Worm (Caenorhabditis elegans) whole organism, early embryonic: ENCODE measurements around the gene T24E12.13.
"Not testable (repeated sequence)": the region's sequence is repeated elsewhere in the genome, so short reads cannot be mapped to it uniquely, and the experiment has no call there.

ENCODE experiments used
- B0310.2 ChIP-seq: sonication (generic microtip); optimal IDR thresholded peaks from 2 replicates; lab custom pipeline; 2016; ENCODE audit warnings: mild to moderate bottlenecking, missing genetic modification characterization, missing compliant biosample characterization
- F13C5.2 ChIP-seq: sonication (generic microtip); optimal IDR thresholded peaks from 2 replicates; lab custom pipeline; 2017; ENCODE audit warnings: mild to moderate bottlenecking, missing genetic modification characterization, inconsistent platforms, missing compliant biosample characterization
- aly-1 ChIP-seq: sonication (generic microtip); optimal IDR thresholded peaks from 2 replicates; lab custom pipeline; 2016; ENCODE audit warnings: missing genetic modification characterization, missing compliant biosample characterization
- ama-1 ChIP-seq: fragments of 150-350 bp; optimal IDR thresholded peaks from 2 replicates; lab custom pipeline; 2014
- ceh-13 ChIP-seq: fragments of 200-800 bp; sonication (Bioruptor generic); optimal IDR thresholded peaks from 2 replicates; lab custom pipeline; 2018; ENCODE audit warnings: mild to moderate bottlenecking, missing genetic modification characterization, missing compliant biosample characterization
- ceh-36 ChIP-seq: sonication (generic microtip); optimal IDR thresholded peaks from 2 replicates; lab custom pipeline; 2016; ENCODE audit warnings: missing genetic modification characterization, inconsistent platforms, missing compliant biosample characterization
- ets-7 ChIP-seq: sonication (generic microtip); optimal IDR thresholded peaks from 2 replicates; lab custom pipeline; 2016; ENCODE audit warnings: missing genotype, missing genetic modification characterization, missing compliant biosample characterization
- flt-1 ChIP-seq: fragments of 200-800 bp; sonication (Bioruptor generic); IDR thresholded peaks from 2 replicates; pipeline ENCODE4 v1.3.6; 2022; ENCODE audit warnings: missing genetic modification characterization, missing compliant biosample characterization
- hmbx-1 ChIP-seq: sonication (generic microtip); optimal IDR thresholded peaks from 2 replicates; lab custom pipeline; 2016; ENCODE audit warnings: mild to moderate bottlenecking, missing genetic modification characterization, missing compliant biosample characterization
- hmg-4 ChIP-seq: fragments of 200-800 bp; sonication (Bioruptor generic); optimal IDR thresholded peaks from 2 replicates; lab custom pipeline; 2018; ENCODE audit warnings: mild to moderate bottlenecking, missing genetic modification characterization, missing compliant biosample characterization
- hnd-1 ChIP-seq: sonication (generic microtip); optimal IDR thresholded peaks from 2 replicates; lab custom pipeline; 2016; ENCODE audit warnings: missing genetic modification characterization, missing compliant biosample characterization
- pes-1 ChIP-seq: fragments of 200-800 bp; sonication (Bioruptor generic); IDR thresholded peaks from 2 replicates; pipeline ENCODE4 v1.3.6; 2022; ENCODE audit warnings: missing genetic modification reagents, missing genetic modification characterization, missing compliant biosample characterization
- scrt-1 ChIP-seq: fragments of 200-800 bp; sonication (Bioruptor generic); IDR thresholded peaks from 2 replicates; pipeline ENCODE4 v1.3.6; 2022; ENCODE audit warnings: missing genetic modification characterization, missing compliant biosample characterization
- sea-1 ChIP-seq: fragments of 200-800 bp; sonication (Bioruptor generic); conservative IDR thresholded peaks from 2 replicates; pipeline ENCODE4 v1.3.6; 2022; ENCODE audit warnings: missing genetic modification characterization, missing compliant biosample characterization
- tbx-11 ChIP-seq: fragments of 200-800 bp; sonication (Bioruptor generic); IDR thresholded peaks from 2 replicates; pipeline ENCODE4 v1.3.6; 2022; ENCODE audit warnings: missing genetic modification characterization, missing compliant biosample characterization
- tbx-37 ChIP-seq: fragments of 200-800 bp; sonication (Bioruptor generic); conservative IDR thresholded peaks from 2 replicates; pipeline ENCODE4 v1.3.6; 2022; ENCODE audit warnings: missing genetic modification reagents, missing genetic modification characterization, missing compliant biosample characterization
- tra-4 ChIP-seq: sonication (generic microtip); optimal IDR thresholded peaks from 2 replicates; lab custom pipeline; 2017; ENCODE audit warnings: missing genetic modification characterization, missing compliant biosample characterization

Gene T24E12.13

ce11 chrII:3750685-3751084 lies 36.6 kb upstream of the T24E12.13 start, which contains the start of gene fbxb-91:
Gene fbxb-91 (minus strand): TSS chrII:3750785.
- no peak for TF ChIP-seq scrt-1 (GFP tag; lab: Robert Waterston, UW)
- TF ChIP-seq tra-4 (tag; lab: Kevin White, UChicago): no peak
- TF ChIP-seq ceh-13: no peak
- TF ChIP-seq F13C5.2 (tag; lab: Kevin White, UChicago): no peak
- no peak for TF ChIP-seq ceh-36 (tag; lab: Kevin White, UChicago)

ce11 chrII:3752184-3752583 lies 35.1 kb upstream of the T24E12.13 start, which contains the start of gene sdz-11:
Gene sdz-11 (minus strand): TSS chrII:3752284.
- TF ChIP-seq tra-4 (tag; lab: Kevin White, UChicago): no peak
- no peak for TF ChIP-seq ets-7 (tag; lab: Kevin White, UChicago)
- no peak for TF ChIP-seq tbx-11 (GFP tag; lab: Robert Waterston, UW)
- no peak for TF ChIP-seq B0310.2 (tag; lab: Kevin White, UChicago)
- no peak for TF ChIP-seq ceh-13
- TF ChIP-seq pes-1 (GFP tag; lab: Robert Waterston, UW): no peak
- TF ChIP-seq ama-1: no peak
- TF ChIP-seq sea-1 (GFP tag; lab: Robert Waterston, UW): no peak
- TF ChIP-seq flt-1 (GFP tag; lab: Robert Waterston, UW): no peak
- TF ChIP-seq scrt-1 (GFP tag; lab: Robert Waterston, UW): no peak
- TF ChIP-seq hmg-4 (GFP tag; lab: Kevin White, UChicago): no peak

- TF ChIP-seq ets-7 (tag; lab: Kevin White, UChicago) (no peak), hmg-4 (GFP tag; lab: Kevin White, UChicago) (no peak), flt-1 (GFP tag; lab: Robert Waterston, UW) (no peak)
Observed at ce11 chrII:3753598-3753997, 33.7 kb upstream of the T24E12.13 start, which contains the start of gene rcd-1. Gene rcd-1 (plus strand): TSS chrII:3753898.

- TF ChIP-seq F13C5.2 (tag; lab: Kevin White, UChicago): no peak
- no peak for TF ChIP-seq hmg-4 (GFP tag; lab: Kevin White, UChicago)
- no peak for TF ChIP-seq ets-7 (tag; lab: Kevin White, UChicago)
- no peak for TF ChIP-seq tra-4 (tag; lab: Kevin White, UChicago)
- TF ChIP-seq scrt-1 (GFP tag; lab: Robert Waterston, UW): no peak
- TF ChIP-seq aly-1 (tag; lab: Kevin White, UChicago): no peak
- no peak for TF ChIP-seq hnd-1
- TF ChIP-seq tbx-37 (GFP tag; lab: Robert Waterston, UW): no peak
- no peak for TF ChIP-seq ceh-36 (tag; lab: Kevin White, UChicago)
- no peak for TF ChIP-seq ama-1
- no peak for TF ChIP-seq sea-1 (GFP tag; lab: Robert Waterston, UW)
- no peak for TF ChIP-seq flt-1 (GFP tag; lab: Robert Waterston, UW)
- TF ChIP-seq ceh-13: no peak
- no peak for TF ChIP-seq tbx-11 (GFP tag; lab: Robert Waterston, UW)
- TF ChIP-seq hmbx-1 (tag; lab: Kevin White, UChicago): no peak
- TF ChIP-seq B0310.2 (tag; lab: Kevin White, UChicago): no peak
Observed at ce11 chrII:3757499-3757898, 29.8 kb upstream of the T24E12.13 start, which contains the start of gene srx-111. Gene srx-111 (plus strand): TSS chrII:3757799.

ce11 chrII:3759010-3759409 lies 28.2 kb upstream of the T24E12.13 start, which contains the start of gene T24E12.12:
Gene T24E12.12 (plus strand): TSS chrII:3759290.
- no peak for TF ChIP-seq hnd-1
- TF ChIP-seq sea-1 (GFP tag; lab: Robert Waterston, UW): no peak
- no peak for TF ChIP-seq ama-1
- TF ChIP-seq hmbx-1 (tag; lab: Kevin White, UChicago): no peak
- TF ChIP-seq tbx-37 (GFP tag; lab: Robert Waterston, UW): no peak
- TF ChIP-seq ets-7 (tag; lab: Kevin White, UChicago): no peak
- no peak for TF ChIP-seq ceh-13
- no peak for TF ChIP-seq scrt-1 (GFP tag; lab: Robert Waterston, UW)
- no peak for TF ChIP-seq aly-1 (tag; lab: Kevin White, UChicago)
- no peak for TF ChIP-seq pes-1 (GFP tag; lab: Robert Waterston, UW)
- TF ChIP-seq flt-1 (GFP tag; lab: Robert Waterston, UW): no peak
- no peak for TF ChIP-seq tbx-11 (GFP tag; lab: Robert Waterston, UW)

- not testable (repeated sequence) for TF ChIP-seq flt-1 (GFP tag; lab: Robert Waterston, UW); ama-1; hmg-4 (GFP tag; lab: Kevin White, UChicago)
Observed at ce11 chrII:3761599-3761998, 25.7 kb upstream of the T24E12.13 start, which contains the start of gene T24E12.6. Gene T24E12.6 (minus strand): TSS chrII:3761699.

ce11 chrII:3764486-3764885 lies 22.8 kb upstream of the T24E12.13 start, which contains the start of gene srx-112:
Gene srx-112 (minus strand): TSS chrII:3764586.
- TF ChIP-seq tbx-11 (GFP tag; lab: Robert Waterston, UW) (no peak), hmbx-1 (tag; lab: Kevin White, UChicago) (no peak), B0310.2 (tag; lab: Kevin White, UChicago) (no peak)

ce11 chrII:3771640-3772039 lies 15.6 kb upstream of the T24E12.13 start:
- TF ChIP-seq hnd-1: no peak
- TF ChIP-seq tra-4 (tag; lab: Kevin White, UChicago): no peak
- TF ChIP-seq hmbx-1 (tag; lab: Kevin White, UChicago): no peak
- TF ChIP-seq F13C5.2 (tag; lab: Kevin White, UChicago): no peak
- no peak for TF ChIP-seq sea-1 (GFP tag; lab: Robert Waterston, UW)
- no peak for TF ChIP-seq ama-1
- no peak for TF ChIP-seq tbx-11 (GFP tag; lab: Robert Waterston, UW)
- no peak for TF ChIP-seq B0310.2 (tag; lab: Kevin White, UChicago)
